Fruit fly (Drosophila melanogaster) whole organism, pupa: Measurements from ENCODE around the gene CG7568.

Experiments
- CG10348 ChIP-seq: fragments of 200-800 bp; sonication (Bioruptor generic); IDR thresholded peaks from 2 replicates; pipeline ENCODE4 v1.3.6; 2022; ENCODE audit warnings: missing biosample characterization, missing genetic modification characterization
- CG12605 ChIP-seq: fragments of 200-800 bp; sonication (Bioruptor generic); IDR thresholded peaks from 2 replicates; pipeline ENCODE4 v1.3.6; 2022; ENCODE audit warnings: missing biosample characterization, missing genetic modification characterization
- CG13204 ChIP-seq: fragments of 200-800 bp; sonication (Bioruptor generic); optimal IDR thresholded peaks from 2 replicates; lab custom pipeline; 2018; ENCODE audit warnings: missing biosample characterization, mild to moderate bottlenecking, missing genetic modification characterization, moderate library complexity
- CG14655 ChIP-seq: fragments of 200-800 bp; sonication (Bioruptor generic); optimal IDR thresholded peaks from 3 replicates; lab custom pipeline; 2017; ENCODE audit warnings: mild to moderate bottlenecking, missing biosample characterization, missing genetic modification reagents, missing genetic modification characterization
- CG15710 ChIP-seq: fragments of 200-800 bp; sonication (Bioruptor generic); optimal IDR thresholded peaks from 2 replicates; lab custom pipeline; 2018; ENCODE audit warnings: missing biosample characterization, mild to moderate bottlenecking, missing genetic modification characterization, moderate library complexity
- CG17806 ChIP-seq: fragments of 200-800 bp; sonication (Bioruptor generic); optimal IDR thresholded peaks from 2 replicates; lab custom pipeline; 2018; ENCODE audit warnings: missing biosample characterization, mild to moderate bottlenecking, missing genetic modification characterization, moderate library complexity
- CG32121 ChIP-seq: fragments of 200-800 bp; sonication (Bioruptor generic); IDR thresholded peaks from 2 replicates; pipeline ENCODE4 v1.3.6; 2022; ENCODE audit warnings: missing biosample characterization, missing genetic modification characterization
- CG34367 ChIP-seq: fragments of 200-800 bp; sonication (Bioruptor generic); optimal IDR thresholded peaks from 2 replicates; lab custom pipeline; 2018; ENCODE audit warnings: missing biosample characterization, mild to moderate bottlenecking, missing genetic modification characterization
- CG4496 ChIP-seq: fragments of 200-800 bp; sonication (Bioruptor generic); IDR thresholded peaks from 3 replicates; pipeline ENCODE4 v1.3.6; 2022; ENCODE audit warnings: missing biosample characterization, missing genetic modification characterization
- CG8159 ChIP-seq: fragments of 200-800 bp; sonication (Bioruptor generic); optimal IDR thresholded peaks from 3 replicates; lab custom pipeline; 2018; ENCODE audit warnings: missing biosample characterization, mild to moderate bottlenecking, missing genetic modification characterization, moderate library complexity
- CG8301 ChIP-seq: fragments of 200-800 bp; sonication (Bioruptor generic); optimal IDR thresholded peaks from 2 replicates; lab custom pipeline; 2018; ENCODE audit warnings: missing biosample characterization, mild to moderate bottlenecking, missing genetic modification characterization
- CG9948 ChIP-seq: fragments of 200-800 bp; sonication (Bioruptor generic); optimal IDR thresholded peaks from 2 replicates; lab custom pipeline; 2018; ENCODE audit warnings: missing biosample characterization, mild to moderate bottlenecking, missing genetic modification characterization, moderate library complexity
- D1 ChIP-seq: fragments of 200-800 bp; sonication (Bioruptor generic); optimal IDR thresholded peaks from 2 replicates; lab custom pipeline; 2018; ENCODE audit warnings: missing biosample characterization, mild to moderate bottlenecking, missing genetic modification characterization, moderate library complexity
- EcR ChIP-seq: fragments of 200-800 bp; sonication (Bioruptor generic); optimal IDR thresholded peaks from 3 replicates; lab custom pipeline; 2019; ENCODE audit warnings: missing biosample characterization, missing genetic modification characterization, mild to moderate bottlenecking, moderate library complexity, missing genetic modification reagents
- Ets98B ChIP-seq: fragments of 200-800 bp; sonication (Bioruptor generic); IDR thresholded peaks from 2 replicates; pipeline ENCODE4 v1.3.6; 2022; ENCODE audit warnings: missing biosample characterization, missing genetic modification characterization
- Pif1A ChIP-seq: fragments of 200-800 bp; sonication (Bioruptor generic); optimal IDR thresholded peaks from 3 replicates; lab custom pipeline; 2016; ENCODE audit warnings: missing biosample characterization, missing genetic modification characterization
- Pif1B ChIP-seq: fragments of 200-800 bp; sonication (Bioruptor generic); optimal IDR thresholded peaks from 3 replicates; lab custom pipeline; 2016; ENCODE audit warnings: missing biosample characterization, missing genetic modification characterization
- Snoo ChIP-seq: fragments of 200-800 bp; sonication (Bioruptor generic); optimal IDR thresholded peaks from 3 replicates; lab custom pipeline; 2017; ENCODE audit warnings: missing biosample characterization, mild to moderate bottlenecking, missing genetic modification characterization, inconsistent platforms
- fd96Ca ChIP-seq: fragments of 200-800 bp; sonication (Bioruptor generic); IDR thresholded peaks from 3 replicates; pipeline ENCODE4 v1.3.6; 2022; ENCODE audit warnings: missing biosample characterization, missing genetic modification characterization
- gl ChIP-seq: fragments of 200-800 bp; sonication (Bioruptor generic); optimal IDR thresholded peaks from 2 replicates; lab custom pipeline; 2018; ENCODE audit warnings: missing biosample characterization, mild to moderate bottlenecking, missing genetic modification characterization
- rn ChIP-seq: fragments of 200-800 bp; sonication (Bioruptor generic); IDR thresholded peaks from 2 replicates; pipeline ENCODE4 v1.3.6; 2022; ENCODE audit warnings: missing biosample characterization, missing genetic modification characterization

Gene CG7568

dm6 chr3R:29565744-29566143 is 34.9 kb downstream of the CG7568 start:
- 0 out of 3 replicates have a peak, but pooled peaks have one; percentile 14 for TF ChIP-seq CG4496 (GFP tag; lab: Robert Waterston, UW)
- no peak for TF ChIP-seq CG8159 (tag; lab: Kevin White, UChicago)
- TF ChIP-seq, all 21 proteins: peak for 1

- TF ChIP-seq fd96Ca (GFP tag; lab: Robert Waterston, UW) (no peak), CG13204 (GFP tag; lab: Kevin White, UChicago) (no peak), Pif1B (GFP tag; lab: Kevin White, UChicago) (no peak), CG17806 (tag; lab: Kevin White, UChicago) (no peak), CG14655 (GFP tag; lab: Kevin White, UChicago) (no peak), CG4496 (GFP tag; lab: Robert Waterston, UW) (no peak), Pif1A (GFP tag; lab: Kevin White, UChicago) (no peak), CG10348 (GFP tag; lab: Robert Waterston, UW) (no peak), CG34367 (no peak), CG15710 (tag; lab: Kevin White, UChicago) (no peak)
Observed at dm6 chr3R:29562579-29562978, 38.1 kb downstream of the CG7568 start.

DNA sequence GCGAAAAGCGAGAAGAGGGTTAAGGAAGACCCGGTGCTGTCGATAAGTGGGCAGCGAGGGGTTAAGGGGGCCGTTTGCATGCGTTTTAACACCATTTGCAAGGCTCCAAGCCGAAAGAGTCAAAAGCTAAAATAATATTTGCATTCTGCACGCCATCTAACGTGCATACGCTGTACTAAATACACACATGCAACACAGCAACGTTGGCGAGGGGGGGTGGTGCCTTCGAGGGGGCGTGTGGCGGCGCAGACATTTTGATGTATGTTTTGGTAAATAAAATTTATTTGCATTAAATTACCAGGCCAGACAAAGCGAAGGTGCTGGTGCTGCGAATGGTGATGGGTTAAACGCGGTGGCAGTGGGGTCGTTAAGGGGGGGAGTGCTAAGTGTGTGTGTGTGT is 40.2 kb downstream of the CG7568 start:
- TF ChIP-seq Pif1B (GFP tag; lab: Kevin White, UChicago), result no peak
- no peak for TF ChIP-seq Pif1A (GFP tag; lab: Kevin White, UChicago)
- no peak for TF ChIP-seq CG8159 (tag; lab: Kevin White, UChicago)
- TF ChIP-seq CG34367, result no peak
- no peak for TF ChIP-seq CG12605 (GFP tag; lab: Robert Waterston, UW)
- no peak for TF ChIP-seq CG32121
- no peak for TF ChIP-seq CG17806 (tag; lab: Kevin White, UChicago)
- TF ChIP-seq CG13204 (GFP tag; lab: Kevin White, UChicago), result no peak
- no peak for TF ChIP-seq CG4496 (GFP tag; lab: Robert Waterston, UW)
- no peak for TF ChIP-seq CG15710 (tag; lab: Kevin White, UChicago)
- no peak for TF ChIP-seq rn (GFP tag; lab: Robert Waterston, UW)
- TF ChIP-seq EcR (GFP tag; lab: Kevin White, UChicago), result no peak
- TF ChIP-seq, all 21 proteins: peak for 0

DNA sequence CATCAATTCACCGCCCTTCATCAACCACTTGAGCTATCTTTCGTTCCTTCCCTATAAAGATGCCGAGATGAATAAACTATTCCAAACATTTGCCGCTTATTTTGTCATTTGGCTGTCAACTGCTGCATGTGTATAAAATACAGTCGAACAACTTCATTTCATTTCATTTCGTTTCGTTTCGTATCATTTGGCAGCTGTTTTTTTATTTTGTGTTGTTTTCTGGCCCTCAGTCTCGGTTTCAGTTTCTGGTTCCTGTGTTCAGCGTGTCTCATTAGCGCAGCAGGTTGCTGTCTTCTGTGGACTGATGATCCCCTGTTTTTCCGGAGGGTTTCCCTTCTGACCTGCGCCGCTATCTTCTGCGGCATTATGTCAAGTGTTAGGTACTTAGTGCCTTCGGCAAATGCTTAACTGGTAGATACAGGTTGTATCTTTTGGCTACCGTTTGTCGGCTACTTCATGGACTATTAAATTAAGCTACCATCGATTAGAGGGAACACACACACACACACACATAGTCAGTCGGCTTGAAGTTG is 41.2 kb downstream of the CG7568 start:
- TF ChIP-seq EcR (GFP tag; lab: Kevin White, UChicago) (no peak), Snoo (no peak), gl (tag; lab: Kevin White, UChicago) (no peak), D1 (tag; lab: Kevin White, UChicago) (no peak), CG32121 (no peak)

- TF ChIP-seq Pif1A (GFP tag; lab: Kevin White, UChicago), result no peak
Observed at dm6 chr3R:29557555-29557954, 43.1 kb downstream of the CG7568 start.

DNA sequence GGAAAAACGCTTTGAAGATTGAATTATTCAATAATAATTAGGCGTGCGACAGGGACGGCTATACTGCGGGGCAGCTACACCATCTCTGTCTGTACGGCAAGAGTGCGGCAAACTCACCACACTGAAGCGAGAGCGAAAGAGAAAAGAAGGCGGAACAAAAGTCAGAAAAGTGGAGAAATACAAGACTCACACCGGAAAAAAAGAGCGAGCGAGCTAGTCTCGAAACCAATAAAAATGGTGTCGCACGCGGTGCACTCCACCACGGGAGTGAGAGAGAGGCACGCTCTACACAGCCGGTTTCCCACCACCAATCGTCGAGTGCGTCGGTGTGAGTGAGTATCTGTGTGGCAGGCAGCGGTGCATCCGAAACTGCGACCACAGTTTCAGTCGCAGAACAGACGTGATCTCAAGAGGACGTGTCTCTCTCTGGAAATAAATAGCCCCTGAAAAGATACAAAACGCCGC is 44.6 kb downstream of the CG7568 start, which contains the start of gene Dr:
Gene Dr (plus strand): TSS at position 384 of the 465 bp plus-strand sequence.
- TF ChIP-seq EcR (GFP tag; lab: Kevin White, UChicago), result no peak
- peak; percentile 6 for TF ChIP-seq CG34367
- no peak for TF ChIP-seq CG13204 (GFP tag; lab: Kevin White, UChicago)
- TF ChIP-seq CG32121, result peak; percentile 29; the same call in 1 of the 2 replicates
- TF ChIP-seq CG17806 (tag; lab: Kevin White, UChicago), result no peak
- no peak for TF ChIP-seq Pif1B (GFP tag; lab: Kevin White, UChicago)
- TF ChIP-seq D1 (tag; lab: Kevin White, UChicago), result no peak
- TF ChIP-seq fd96Ca (GFP tag; lab: Robert Waterston, UW), result peak; percentile 61; the same call in 2 of the 3 replicates
- TF ChIP-seq CG8159 (tag; lab: Kevin White, UChicago), result no peak
- TF ChIP-seq CG9948 (tag; lab: Kevin White, UChicago), result no peak
- TF ChIP-seq CG4496 (GFP tag; lab: Robert Waterston, UW), result peak; percentile 69; the same call in 2 of the 3 replicates
- no peak for TF ChIP-seq rn (GFP tag; lab: Robert Waterston, UW)
- no peak for TF ChIP-seq Pif1A (GFP tag; lab: Kevin White, UChicago)
- no peak for TF ChIP-seq CG12605 (GFP tag; lab: Robert Waterston, UW)
- no peak for TF ChIP-seq gl (tag; lab: Kevin White, UChicago)
- TF ChIP-seq CG10348 (GFP tag; lab: Robert Waterston, UW), result no peak
- no peak for TF ChIP-seq CG15710 (tag; lab: Kevin White, UChicago)
- peak; percentile 14 for TF ChIP-seq Snoo
- no peak for TF ChIP-seq CG8301 (tag; lab: Kevin White, UChicago)
- TF ChIP-seq CG14655 (GFP tag; lab: Kevin White, UChicago), result no peak
- TF ChIP-seq Ets98B (GFP tag; lab: Robert Waterston, UW), result peak; percentile 30; the same call in 1 of the 2 replicates
